Worm (Caenorhabditis elegans): ENCODE results near the gene F44E5.1.
A peak's percentile ranks its signal among the peaks of the same experiment; 100 is the strongest.

The F44E5.1 gene

ce11 chrII:11748494-11748893, 25.9 kb downstream of the F44E5.1 start, which contains the start of the genes F44E5.17 and gpb-1:
TSS of gene F44E5.17 (minus strand) at chrII:11748594.
TSS of gene gpb-1 (minus strand) at chrII:11748611.
- peak; percentile 29 for TF ChIP-seq ceh-28 (tag; optimal IDR thresholded peaks at IDR 0.05)
- TF ChIP-seq elt-2 (tag; optimal IDR thresholded peaks at IDR 0.05) = no peak

- TF ChIP-seq hmg-11 (tag; optimal IDR thresholded peaks at IDR 0.05) (no peak), ama-1 (optimal IDR thresholded peaks at IDR 0.05) (no peak), pha-4 (tag; optimal IDR thresholded peaks at IDR 0.05) (peak; percentile 26), nfya-1 (tag; optimal IDR thresholded peaks at IDR 0.05; ENCODE audit: insufficient read depth) (peak; percentile 1), zag-1 (tag; optimal IDR thresholded peaks at IDR 0.05) (no peak), ZK546.5 (tag; optimal IDR thresholded peaks at IDR 0.05) (no peak), egl-5 (tag; optimal IDR thresholded peaks at IDR 0.05) (no peak), fkh-10 (GFP tag; optimal IDR thresholded peaks at IDR 0.05) (no peak), fos-1 (tag; optimal IDR thresholded peaks at IDR 0.05) (no peak), egl-27 (tag; optimal IDR thresholded peaks at IDR 0.05) (no peak)
These were observed 26.5 kb downstream of the F44E5.1 start for ce11 chrII:11747889-11748288.

- TF ChIP-seq nhr-43 (tag; optimal IDR thresholded peaks at IDR 0.05; ENCODE audit: poor library complexity, severe bottlenecking) (no peak), pha-4 (tag; optimal IDR thresholded peaks at IDR 0.05) (no peak), nfya-1 (tag; optimal IDR thresholded peaks at IDR 0.05; ENCODE audit: insufficient read depth) (peak; percentile 90), nhr-67 (tag; optimal IDR thresholded peaks at IDR 0.05) (no peak), ceh-28 (tag; optimal IDR thresholded peaks at IDR 0.05) (peak; percentile 32), fos-1 (tag; optimal IDR thresholded peaks at IDR 0.05) (no peak), elt-3 (tag; optimal IDR thresholded peaks at IDR 0.05) (no peak), nhr-23 (tag; optimal IDR thresholded peaks at IDR 0.05) (no peak), ztf-4 (tag; optimal IDR thresholded peaks at IDR 0.05) (no peak), nhr-76 (tag; optimal IDR thresholded peaks at IDR 0.05) (no peak), elt-2 (tag; optimal IDR thresholded peaks at IDR 0.05) (no peak), lsy-12 (tag; optimal IDR thresholded peaks at IDR 0.05) (peak; percentile 59), egl-5 (tag; optimal IDR thresholded peaks at IDR 0.05) (peak; percentile 50), pqm-1 (tag; optimal IDR thresholded peaks at IDR 0.05) (no peak), R02D3.7 (tag; optimal IDR thresholded peaks at IDR 0.05) (no peak), unc-39 (tag; optimal IDR thresholded peaks at IDR 0.05) (no peak), ceh-9 (tag; optimal IDR thresholded peaks at IDR 0.05) (no peak), nhr-237 (tag; optimal IDR thresholded peaks at IDR 0.05) (no peak), elt-1 (tag; optimal IDR thresholded peaks at IDR 0.05) (peak; percentile 4), nhr-12 (tag; optimal IDR thresholded peaks at IDR 0.05) (no peak), snpc-4 (tag; optimal IDR thresholded peaks at IDR 0.05) (peak; percentile 8), sea-2 (GFP tag; optimal IDR thresholded peaks at IDR 0.05) (peak; percentile 32), eor-1 (tag; optimal IDR thresholded peaks at IDR 0.05) (no peak), tbx-2 (tag; optimal IDR thresholded peaks at IDR 0.05) (peak; percentile 47), nhr-11 (tag; optimal IDR thresholded peaks at IDR 0.05) (no peak), egl-27 (tag; optimal IDR thresholded peaks at IDR 0.05) (peak; percentile 70), nhr-77 (tag; optimal IDR thresholded peaks at IDR 0.05) (no peak), hmg-11 (tag; optimal IDR thresholded peaks at IDR 0.05) (peak; percentile 70), ZK546.5 (tag; optimal IDR thresholded peaks at IDR 0.05) (no peak), lin-15B (tag; optimal IDR thresholded peaks at IDR 0.05) (peak; percentile 24), ceh-82 (tag; optimal IDR thresholded peaks at IDR 0.05) (peak; percentile 53), jun-1 (tag; optimal IDR thresholded peaks at IDR 0.05) (no peak), lin-39 (tag; optimal IDR thresholded peaks at IDR 0.05) (peak; percentile 92), nhr-28 (tag; optimal IDR thresholded peaks at IDR 0.05) (no peak), nhr-25 (tag; optimal IDR thresholded peaks at IDR 0.05) (no peak), fkh-2 (tag; optimal IDR thresholded peaks at IDR 0.05) (no peak), unc-62 (GFP tag; optimal IDR thresholded peaks at IDR 0.05) (no peak), ceh-16 (tag; optimal IDR thresholded peaks at IDR 0.05) (no peak), ama-1 (optimal IDR thresholded peaks at IDR 0.05) (peak; percentile 69), daf-12 (tag; optimal IDR thresholded peaks at IDR 0.05) (no peak), fkh-10 (GFP tag; optimal IDR thresholded peaks at IDR 0.05) (peak; percentile 30), mml-1 (tag; optimal IDR thresholded peaks at IDR 0.05) (no peak), skn-1 (tag; optimal IDR thresholded peaks at IDR 0.05) (peak; percentile 9), aly-2 (tag; optimal IDR thresholded peaks at IDR 0.05) (no peak), zag-1 (tag; optimal IDR thresholded peaks at IDR 0.05) (peak; percentile 22), ztf-11 (tag; optimal IDR thresholded peaks at IDR 0.05) (no peak), mdl-1 (tag; optimal IDR thresholded peaks at IDR 0.05) (peak; percentile 15)
These were observed 27.5 kb downstream of the F44E5.1 start for ce11 chrII:11746782-11747288.
